Fruit fly (Drosophila melanogaster) whole organism, pupa: ENCODE data around the gene CG13738.

Source experiments
- CG10348 ChIP-seq: fragments of 200-800 bp; sonication (Bioruptor generic); IDR thresholded peaks from 2 replicates; pipeline ENCODE4 v1.3.6; 2022; ENCODE audit warnings: missing biosample characterization, missing genetic modification characterization
- CG12605 ChIP-seq: fragments of 200-800 bp; sonication (Bioruptor generic); IDR thresholded peaks from 2 replicates; pipeline ENCODE4 v1.3.6; 2022; ENCODE audit warnings: missing biosample characterization, missing genetic modification characterization
- CG13204 ChIP-seq: fragments of 200-800 bp; sonication (Bioruptor generic); optimal IDR thresholded peaks from 2 replicates; lab custom pipeline; 2018; ENCODE audit warnings: missing biosample characterization, mild to moderate bottlenecking, missing genetic modification characterization, moderate library complexity
- CG14655 ChIP-seq: fragments of 200-800 bp; sonication (Bioruptor generic); optimal IDR thresholded peaks from 3 replicates; lab custom pipeline; 2017; ENCODE audit warnings: mild to moderate bottlenecking, missing biosample characterization, missing genetic modification reagents, missing genetic modification characterization
- CG15710 ChIP-seq: fragments of 200-800 bp; sonication (Bioruptor generic); optimal IDR thresholded peaks from 2 replicates; lab custom pipeline; 2018; ENCODE audit warnings: missing biosample characterization, mild to moderate bottlenecking, missing genetic modification characterization, moderate library complexity
- CG17806 ChIP-seq: fragments of 200-800 bp; sonication (Bioruptor generic); optimal IDR thresholded peaks from 2 replicates; lab custom pipeline; 2018; ENCODE audit warnings: missing biosample characterization, mild to moderate bottlenecking, missing genetic modification characterization, moderate library complexity
- CG32121 ChIP-seq: fragments of 200-800 bp; sonication (Bioruptor generic); IDR thresholded peaks from 2 replicates; pipeline ENCODE4 v1.3.6; 2022; ENCODE audit warnings: missing biosample characterization, missing genetic modification characterization
- CG34367 ChIP-seq: fragments of 200-800 bp; sonication (Bioruptor generic); optimal IDR thresholded peaks from 2 replicates; lab custom pipeline; 2018; ENCODE audit warnings: missing biosample characterization, mild to moderate bottlenecking, missing genetic modification characterization
- CG4496 ChIP-seq: fragments of 200-800 bp; sonication (Bioruptor generic); IDR thresholded peaks from 3 replicates; pipeline ENCODE4 v1.3.6; 2022; ENCODE audit warnings: missing biosample characterization, missing genetic modification characterization
- CG8159 ChIP-seq: fragments of 200-800 bp; sonication (Bioruptor generic); optimal IDR thresholded peaks from 3 replicates; lab custom pipeline; 2018; ENCODE audit warnings: missing biosample characterization, mild to moderate bottlenecking, missing genetic modification characterization, moderate library complexity
- CG8301 ChIP-seq: fragments of 200-800 bp; sonication (Bioruptor generic); optimal IDR thresholded peaks from 2 replicates; lab custom pipeline; 2018; ENCODE audit warnings: missing biosample characterization, mild to moderate bottlenecking, missing genetic modification characterization
- CG9948 ChIP-seq: fragments of 200-800 bp; sonication (Bioruptor generic); optimal IDR thresholded peaks from 2 replicates; lab custom pipeline; 2018; ENCODE audit warnings: missing biosample characterization, mild to moderate bottlenecking, missing genetic modification characterization, moderate library complexity
- D1 ChIP-seq: fragments of 200-800 bp; sonication (Bioruptor generic); optimal IDR thresholded peaks from 2 replicates; lab custom pipeline; 2018; ENCODE audit warnings: missing biosample characterization, mild to moderate bottlenecking, missing genetic modification characterization, moderate library complexity
- EcR ChIP-seq: fragments of 200-800 bp; sonication (Bioruptor generic); optimal IDR thresholded peaks from 3 replicates; lab custom pipeline; 2019; ENCODE audit warnings: missing biosample characterization, missing genetic modification characterization, mild to moderate bottlenecking, moderate library complexity, missing genetic modification reagents
- Ets98B ChIP-seq: fragments of 200-800 bp; sonication (Bioruptor generic); IDR thresholded peaks from 2 replicates; pipeline ENCODE4 v1.3.6; 2022; ENCODE audit warnings: missing biosample characterization, missing genetic modification characterization
- Pif1A ChIP-seq: fragments of 200-800 bp; sonication (Bioruptor generic); optimal IDR thresholded peaks from 3 replicates; lab custom pipeline; 2016; ENCODE audit warnings: missing biosample characterization, missing genetic modification characterization
- Pif1B ChIP-seq: fragments of 200-800 bp; sonication (Bioruptor generic); optimal IDR thresholded peaks from 3 replicates; lab custom pipeline; 2016; ENCODE audit warnings: missing biosample characterization, missing genetic modification characterization
- Snoo ChIP-seq: fragments of 200-800 bp; sonication (Bioruptor generic); optimal IDR thresholded peaks from 3 replicates; lab custom pipeline; 2017; ENCODE audit warnings: missing biosample characterization, mild to moderate bottlenecking, missing genetic modification characterization, inconsistent platforms
- fd96Ca ChIP-seq: fragments of 200-800 bp; sonication (Bioruptor generic); IDR thresholded peaks from 3 replicates; pipeline ENCODE4 v1.3.6; 2022; ENCODE audit warnings: missing biosample characterization, missing genetic modification characterization
- gl ChIP-seq: fragments of 200-800 bp; sonication (Bioruptor generic); optimal IDR thresholded peaks from 2 replicates; lab custom pipeline; 2018; ENCODE audit warnings: missing biosample characterization, mild to moderate bottlenecking, missing genetic modification characterization
- rn ChIP-seq: fragments of 200-800 bp; sonication (Bioruptor generic); IDR thresholded peaks from 2 replicates; pipeline ENCODE4 v1.3.6; 2022; ENCODE audit warnings: missing biosample characterization, missing genetic modification characterization

The CG13738 gene

dm6 chr3L:13956667-13957066 lies 16.6 kb downstream of the CG13738 start:
- no peak for TF ChIP-seq CG8159 (tag; lab: Kevin White, UChicago)
- no peak for TF ChIP-seq CG9948 (tag; lab: Kevin White, UChicago)
- TF ChIP-seq gl (tag; lab: Kevin White, UChicago) = no peak
- no peak for TF ChIP-seq CG13204 (GFP tag; lab: Kevin White, UChicago)
- no peak for TF ChIP-seq Pif1A (GFP tag; lab: Kevin White, UChicago)
- no peak for TF ChIP-seq CG32121 (GFP tag; lab: Robert Waterston, UW)

dm6 chr3L:13952484-13953048 lies 20.7 kb downstream of the CG13738 start:
- TF ChIP-seq CG15710 (tag; lab: Kevin White, UChicago) (no peak), CG9948 (tag; lab: Kevin White, UChicago) (no peak), D1 (tag; lab: Kevin White, UChicago) (no peak), Snoo (tag; lab: Kevin White, UChicago) (no peak), EcR (GFP tag; lab: Kevin White, UChicago) (no peak), CG17806 (no peak), CG8301 (tag; lab: Kevin White, UChicago) (no peak), CG13204 (GFP tag; lab: Kevin White, UChicago) (no peak), CG14655 (GFP tag; lab: Kevin White, UChicago) (no peak), fd96Ca (GFP tag; lab: Robert Waterston, UW) (no peak), Pif1A (GFP tag; lab: Kevin White, UChicago) (no peak), Pif1B (GFP tag; lab: Kevin White, UChicago) (no peak), CG8159 (tag; lab: Kevin White, UChicago) (no peak), rn (GFP tag; lab: Robert Waterston, UW) (no peak), CG4496 (GFP tag; lab: Robert Waterston, UW) (no peak), CG10348 (no peak)

- no peak for TF ChIP-seq Ets98B (GFP tag; lab: Robert Waterston, UW)
- no peak for TF ChIP-seq CG15710 (tag; lab: Kevin White, UChicago)
- TF ChIP-seq CG13204 (GFP tag; lab: Kevin White, UChicago) = no peak
- TF ChIP-seq Pif1A (GFP tag; lab: Kevin White, UChicago) = no peak
- TF ChIP-seq, all 21 proteins: peak for 0
Observed at dm6 chr3L:13951564-13951963, 21.7 kb downstream of the CG13738 start.

- TF ChIP-seq CG17806 = no peak
- TF ChIP-seq Ets98B (GFP tag; lab: Robert Waterston, UW) = peak; percentile 72
- TF ChIP-seq CG12605 (GFP tag; lab: Robert Waterston, UW) = 0 out of 2 replicates have a peak, but pooled peaks have one; percentile 38
- peak; percentile 82 for TF ChIP-seq CG4496 (GFP tag; lab: Robert Waterston, UW)
- peak; percentile 42 for TF ChIP-seq CG8301 (tag; lab: Kevin White, UChicago)
- TF ChIP-seq Pif1A (GFP tag; lab: Kevin White, UChicago) = peak; percentile 6
- no peak for TF ChIP-seq rn (GFP tag; lab: Robert Waterston, UW)
- peak; percentile 67; the same call in 1 of the 2 replicates for TF ChIP-seq CG32121 (GFP tag; lab: Robert Waterston, UW)
- TF ChIP-seq CG14655 (GFP tag; lab: Kevin White, UChicago) = peak; percentile 33
Observed at dm6 chr3L:13949440-13950066, 23.7 kb downstream of the CG13738 start.

dm6 chr3L:13946003-13946402 lies 27.3 kb downstream of the CG13738 start:
- TF ChIP-seq CG13204 (GFP tag; lab: Kevin White, UChicago) (no peak), CG8301 (tag; lab: Kevin White, UChicago) (no peak), EcR (GFP tag; lab: Kevin White, UChicago) (peak; percentile 13), Pif1B (GFP tag; lab: Kevin White, UChicago) (no peak)

- no peak for TF ChIP-seq CG8159 (tag; lab: Kevin White, UChicago)
- TF ChIP-seq EcR (GFP tag; lab: Kevin White, UChicago) = peak; percentile 44
- TF ChIP-seq, all 21 proteins: peak for 1
Observed at dm6 chr3L:13939151-13939499, 34.2 kb downstream of the CG13738 start, which contains the start of gene CG32137. CG32137 (plus strand) TSS chr3L:13939250.

dm6 chr3L:13938470-13939150 lies 34.7 kb downstream of the CG13738 start:
- peak; percentile 72 for TF ChIP-seq gl (tag; lab: Kevin White, UChicago)
- TF ChIP-seq CG15710 (tag; lab: Kevin White, UChicago) = peak; percentile 94
- peak; percentile 93 for TF ChIP-seq CG9948 (tag; lab: Kevin White, UChicago)
- peak; percentile 87 for TF ChIP-seq CG17806
- TF ChIP-seq CG4496 (GFP tag; lab: Robert Waterston, UW) = peak; percentile 74
- TF ChIP-seq Snoo (tag; lab: Kevin White, UChicago) = peak; percentile 94
- peak; percentile 76; the same call in 2 of the 3 replicates for TF ChIP-seq fd96Ca (GFP tag; lab: Robert Waterston, UW)
- 0 out of 2 replicates have a peak, but pooled peaks have one; percentile 53 for TF ChIP-seq rn (GFP tag; lab: Robert Waterston, UW)
- TF ChIP-seq EcR (GFP tag; lab: Kevin White, UChicago) = no peak
- peak; percentile 48; the same call in 1 of the 2 replicates for TF ChIP-seq CG10348
- peak; percentile 96 for TF ChIP-seq CG8159 (tag; lab: Kevin White, UChicago)
- TF ChIP-seq CG14655 (GFP tag; lab: Kevin White, UChicago) = peak; percentile 97
- peak; percentile 76 for TF ChIP-seq CG32121 (GFP tag; lab: Robert Waterston, UW)
- peak; percentile 76 for TF ChIP-seq Ets98B (GFP tag; lab: Robert Waterston, UW)
- TF ChIP-seq CG8301 (tag; lab: Kevin White, UChicago) = peak; percentile 96
- TF ChIP-seq Pif1A (GFP tag; lab: Kevin White, UChicago) = peak; percentile 94
- TF ChIP-seq CG34367 (tag; lab: Kevin White, UChicago) = peak; percentile 89
- TF ChIP-seq D1 (tag; lab: Kevin White, UChicago) = peak; percentile 73
- peak; percentile 68 for TF ChIP-seq CG13204 (GFP tag; lab: Kevin White, UChicago)
- no peak; the same call in 1 of the 2 replicates for TF ChIP-seq CG12605 (GFP tag; lab: Robert Waterston, UW)
- TF ChIP-seq Pif1B (GFP tag; lab: Kevin White, UChicago) = peak; percentile 93
